Worm (Caenorhabditis elegans): ENCODE data around the gene srh-48.

ce11 chrII:9397496-9397895 lies 17.6 kb downstream of the srh-48 start, which contains the start of gene Y51B9A.9:
- TF ChIP-seq flt-1 (GFP tag; IDR thresholded peaks at IDR 0.05) (no peak), cog-1 (tag; optimal IDR thresholded peaks at IDR 0.05) (no peak)

All from whole organism, midembryonic.